Worm (Caenorhabditis elegans): ENCODE results near the gene C25F9.11.

The C25F9.11 gene

DNA sequence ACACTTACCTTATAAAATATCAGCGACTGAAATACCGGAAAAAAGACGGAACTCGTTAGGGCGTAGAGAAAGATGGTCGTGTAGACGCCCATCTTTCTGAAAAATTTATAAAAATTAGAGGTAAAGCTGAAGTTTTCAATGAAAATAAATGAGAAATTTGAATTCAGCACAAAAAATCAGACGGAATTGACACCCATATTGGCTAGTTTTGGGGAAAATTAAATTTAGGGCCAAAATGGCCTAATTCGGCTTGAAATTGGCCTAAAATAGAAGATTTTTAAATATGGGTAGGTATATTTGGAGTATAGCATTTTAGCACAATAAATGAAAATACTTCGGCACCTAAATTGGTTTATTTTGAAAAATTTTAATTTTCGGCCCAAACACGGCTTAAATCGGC lies 42.8 kb downstream of the C25F9.11 start, which contains the start of gene slcr-46.2:
TSS of gene slcr-46.2 (minus strand) at position 101 of the 400 bp plus-strand sequence.
- TF ChIP-seq ceh-16 (tag; optimal IDR thresholded peaks at IDR 0.05) (no peak), egl-27 (tag; optimal IDR thresholded peaks at IDR 0.05) (no peak), tbx-2 (tag; optimal IDR thresholded peaks at IDR 0.05) (no peak), nfya-1 (tag; optimal IDR thresholded peaks at IDR 0.05; ENCODE audit: insufficient read depth) (no peak), ceh-28 (tag; optimal IDR thresholded peaks at IDR 0.05) (no peak), ztf-4 (tag; optimal IDR thresholded peaks at IDR 0.05) (no peak), unc-62 (GFP tag; optimal IDR thresholded peaks at IDR 0.05) (no peak), sea-2 (GFP tag; optimal IDR thresholded peaks at IDR 0.05) (no peak), lin-15B (tag; optimal IDR thresholded peaks at IDR 0.05) (no peak), nhr-237 (tag; optimal IDR thresholded peaks at IDR 0.05) (no peak), nhr-25 (tag; optimal IDR thresholded peaks at IDR 0.05) (no peak), hmg-11 (tag; optimal IDR thresholded peaks at IDR 0.05) (no peak), jun-1 (tag; optimal IDR thresholded peaks at IDR 0.05) (no peak), egl-5 (tag; optimal IDR thresholded peaks at IDR 0.05) (no peak)
